Worm (Caenorhabditis elegans): ENCODE results near the gene F53F8.7.

DNA sequence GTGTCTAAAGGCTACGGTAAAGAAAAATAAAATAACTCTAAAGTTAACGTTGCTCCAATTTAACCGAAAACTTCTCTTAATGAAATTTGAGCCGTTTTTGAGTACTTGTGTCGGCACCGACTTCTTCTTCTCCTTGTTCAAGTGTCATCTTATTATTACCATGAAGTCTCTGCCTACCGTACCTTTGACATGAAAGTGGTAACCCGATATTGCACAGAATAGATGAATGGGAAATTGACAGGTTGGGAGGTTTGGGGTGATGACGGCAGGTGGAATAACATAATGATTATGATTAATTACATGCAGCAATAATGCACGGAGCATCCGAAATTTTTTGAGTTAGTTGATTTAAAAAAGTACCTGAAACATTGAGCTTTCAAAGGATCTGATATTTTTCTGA, 48.6 kb upstream of the F53F8.7 start:
- TF ChIP-seq him-1 (tag; optimal IDR thresholded peaks at IDR 0.05) (no peak), W03F9.2 (tag; optimal IDR thresholded peaks at IDR 0.05) (no peak)
